Fruit fly (Drosophila melanogaster) whole organism, pupa: ENCODE results near the gene RpL10Ab.

Experiments used
- CG10348 ChIP-seq: fragments of 200-800 bp; sonication (Bioruptor generic); IDR thresholded peaks from 2 replicates; pipeline ENCODE4 v1.3.6; 2022; ENCODE audit warnings: missing biosample characterization, missing genetic modification characterization
- CG12605 ChIP-seq: fragments of 200-800 bp; sonication (Bioruptor generic); IDR thresholded peaks from 2 replicates; pipeline ENCODE4 v1.3.6; 2022; ENCODE audit warnings: missing biosample characterization, missing genetic modification characterization
- CG13204 ChIP-seq: fragments of 200-800 bp; sonication (Bioruptor generic); optimal IDR thresholded peaks from 2 replicates; lab custom pipeline; 2018; ENCODE audit warnings: missing biosample characterization, mild to moderate bottlenecking, missing genetic modification characterization, moderate library complexity
- CG14655 ChIP-seq: fragments of 200-800 bp; sonication (Bioruptor generic); optimal IDR thresholded peaks from 3 replicates; lab custom pipeline; 2017; ENCODE audit warnings: mild to moderate bottlenecking, missing biosample characterization, missing genetic modification reagents, missing genetic modification characterization
- CG15710 ChIP-seq: fragments of 200-800 bp; sonication (Bioruptor generic); optimal IDR thresholded peaks from 2 replicates; lab custom pipeline; 2018; ENCODE audit warnings: missing biosample characterization, mild to moderate bottlenecking, missing genetic modification characterization, moderate library complexity
- CG17806 ChIP-seq: fragments of 200-800 bp; sonication (Bioruptor generic); optimal IDR thresholded peaks from 2 replicates; lab custom pipeline; 2018; ENCODE audit warnings: missing biosample characterization, mild to moderate bottlenecking, missing genetic modification characterization, moderate library complexity
- CG32121 ChIP-seq: fragments of 200-800 bp; sonication (Bioruptor generic); IDR thresholded peaks from 2 replicates; pipeline ENCODE4 v1.3.6; 2022; ENCODE audit warnings: missing biosample characterization, missing genetic modification characterization
- CG34367 ChIP-seq: fragments of 200-800 bp; sonication (Bioruptor generic); optimal IDR thresholded peaks from 2 replicates; lab custom pipeline; 2018; ENCODE audit warnings: missing biosample characterization, mild to moderate bottlenecking, missing genetic modification characterization
- CG4496 ChIP-seq: fragments of 200-800 bp; sonication (Bioruptor generic); IDR thresholded peaks from 3 replicates; pipeline ENCODE4 v1.3.6; 2022; ENCODE audit warnings: missing biosample characterization, missing genetic modification characterization
- CG8159 ChIP-seq: fragments of 200-800 bp; sonication (Bioruptor generic); optimal IDR thresholded peaks from 3 replicates; lab custom pipeline; 2018; ENCODE audit warnings: missing biosample characterization, mild to moderate bottlenecking, missing genetic modification characterization, moderate library complexity
- CG9948 ChIP-seq: fragments of 200-800 bp; sonication (Bioruptor generic); optimal IDR thresholded peaks from 2 replicates; lab custom pipeline; 2018; ENCODE audit warnings: missing biosample characterization, mild to moderate bottlenecking, missing genetic modification characterization, moderate library complexity
- D1 ChIP-seq: fragments of 200-800 bp; sonication (Bioruptor generic); optimal IDR thresholded peaks from 2 replicates; lab custom pipeline; 2018; ENCODE audit warnings: missing biosample characterization, mild to moderate bottlenecking, missing genetic modification characterization, moderate library complexity
- EcR ChIP-seq: fragments of 200-800 bp; sonication (Bioruptor generic); optimal IDR thresholded peaks from 3 replicates; lab custom pipeline; 2019; ENCODE audit warnings: missing biosample characterization, missing genetic modification characterization, mild to moderate bottlenecking, moderate library complexity, missing genetic modification reagents
- Ets98B ChIP-seq: fragments of 200-800 bp; sonication (Bioruptor generic); IDR thresholded peaks from 2 replicates; pipeline ENCODE4 v1.3.6; 2022; ENCODE audit warnings: missing biosample characterization, missing genetic modification characterization
- Pif1A ChIP-seq: fragments of 200-800 bp; sonication (Bioruptor generic); optimal IDR thresholded peaks from 3 replicates; lab custom pipeline; 2016; ENCODE audit warnings: missing biosample characterization, missing genetic modification characterization
- Pif1B ChIP-seq: fragments of 200-800 bp; sonication (Bioruptor generic); optimal IDR thresholded peaks from 3 replicates; lab custom pipeline; 2016; ENCODE audit warnings: missing biosample characterization, missing genetic modification characterization
- Snoo ChIP-seq: fragments of 200-800 bp; sonication (Bioruptor generic); optimal IDR thresholded peaks from 3 replicates; lab custom pipeline; 2017; ENCODE audit warnings: missing biosample characterization, mild to moderate bottlenecking, missing genetic modification characterization, inconsistent platforms
- fd96Ca ChIP-seq: fragments of 200-800 bp; sonication (Bioruptor generic); IDR thresholded peaks from 3 replicates; pipeline ENCODE4 v1.3.6; 2022; ENCODE audit warnings: missing biosample characterization, missing genetic modification characterization
- gl ChIP-seq: fragments of 200-800 bp; sonication (Bioruptor generic); optimal IDR thresholded peaks from 2 replicates; lab custom pipeline; 2018; ENCODE audit warnings: missing biosample characterization, mild to moderate bottlenecking, missing genetic modification characterization
- rn ChIP-seq: fragments of 200-800 bp; sonication (Bioruptor generic); IDR thresholded peaks from 2 replicates; pipeline ENCODE4 v1.3.6; 2022; ENCODE audit warnings: missing biosample characterization, missing genetic modification characterization

Gene RpL10Ab

DNA sequence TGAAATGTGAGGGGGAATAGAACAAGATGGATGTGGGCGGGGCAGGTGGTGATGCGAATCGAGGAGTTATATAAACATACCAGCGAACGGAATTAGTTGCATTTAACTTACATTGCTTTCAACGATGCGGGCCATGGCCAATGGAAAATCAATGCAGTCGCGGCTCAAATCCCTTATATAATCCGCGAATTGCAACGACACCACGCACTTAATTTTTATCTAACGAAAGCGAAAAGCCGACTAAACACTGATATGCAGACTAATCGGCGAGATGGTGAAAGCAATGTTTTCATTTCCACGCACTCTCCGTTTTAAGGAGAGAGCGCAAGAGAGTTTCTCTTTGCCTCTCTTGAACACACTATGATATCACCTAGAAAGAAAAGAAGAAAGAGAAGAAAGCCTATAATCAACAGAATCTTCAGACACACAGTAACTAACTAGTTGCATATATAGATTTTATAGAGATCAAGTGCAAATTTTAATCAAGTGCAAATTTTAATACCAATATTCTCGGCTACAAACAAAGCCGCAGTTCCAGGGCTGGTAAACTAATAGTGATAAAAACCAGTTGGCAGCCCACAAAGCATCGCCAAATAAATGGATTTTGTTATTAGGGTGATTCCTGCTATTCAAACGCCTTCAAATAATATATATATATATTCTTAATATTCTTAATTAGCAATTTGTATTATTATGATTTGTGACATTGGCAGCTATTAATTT, 767 bp upstream of the RpL10Ab start, which contains the start of the genes CG11597 and CG5946:
CG11597 (minus strand) TSS at position 553 of the 723 bp plus-strand sequence.
CG5946 (minus strand) TSS at position 553 of the 723 bp plus-strand sequence.
- TF ChIP-seq Snoo (tag; lab: Kevin White, UChicago) (no peak), CG12605 (0 out of 2 replicates have a peak, but pooled peaks have one; percentile 10)
- TF ChIP-seq, all 21 proteins: peak for 1

dm6 chr3L:11825560-11826153, 3.0 kb downstream of the RpL10Ab start, which contains the start of gene CG32095:
Gene CG32095, minus strand, starts transcription at chr3L:11825732.
- TF ChIP-seq CG32121, result no peak
- no peak for TF ChIP-seq CG4496 (GFP tag; lab: Robert Waterston, UW)
- TF ChIP-seq CG34367 (tag; lab: Kevin White, UChicago), result no peak
- no peak for TF ChIP-seq Pif1B (GFP tag; lab: Kevin White, UChicago)
- no peak for TF ChIP-seq EcR (GFP tag; lab: Kevin White, UChicago)
- TF ChIP-seq CG17806 (tag; lab: Kevin White, UChicago), result no peak
- no peak for TF ChIP-seq fd96Ca (GFP tag; lab: Robert Waterston, UW)
- no peak for TF ChIP-seq CG14655
- TF ChIP-seq CG12605, result no peak

dm6 chr3L:11828730-11829129, 6.1 kb downstream of the RpL10Ab start, which contains the start of gene CG7264:
Gene CG7264, plus strand, starts transcription at chr3L:11829030.
- TF ChIP-seq CG10348, result no peak
- TF ChIP-seq rn (GFP tag; lab: Robert Waterston, UW), result no peak
- TF ChIP-seq D1, result no peak
- TF ChIP-seq CG12605, result no peak
- TF ChIP-seq CG17806 (tag; lab: Kevin White, UChicago), result no peak
- no peak for TF ChIP-seq CG13204 (GFP tag; lab: Kevin White, UChicago)
- TF ChIP-seq Ets98B (GFP tag; lab: Robert Waterston, UW), result no peak
- TF ChIP-seq CG34367 (tag; lab: Kevin White, UChicago), result no peak
- no peak for TF ChIP-seq CG14655
- TF ChIP-seq CG4496 (GFP tag; lab: Robert Waterston, UW), result no peak
- no peak for TF ChIP-seq Pif1B (GFP tag; lab: Kevin White, UChicago)
- no peak for TF ChIP-seq CG32121
- TF ChIP-seq CG15710 (tag; lab: Kevin White, UChicago), result no peak
- no peak for TF ChIP-seq fd96Ca (GFP tag; lab: Robert Waterston, UW)
- no peak for TF ChIP-seq Pif1A (GFP tag; lab: Kevin White, UChicago)
- no peak for TF ChIP-seq CG8159 (tag; lab: Kevin White, UChicago)
- TF ChIP-seq CG9948 (tag; lab: Kevin White, UChicago), result no peak

DNA sequence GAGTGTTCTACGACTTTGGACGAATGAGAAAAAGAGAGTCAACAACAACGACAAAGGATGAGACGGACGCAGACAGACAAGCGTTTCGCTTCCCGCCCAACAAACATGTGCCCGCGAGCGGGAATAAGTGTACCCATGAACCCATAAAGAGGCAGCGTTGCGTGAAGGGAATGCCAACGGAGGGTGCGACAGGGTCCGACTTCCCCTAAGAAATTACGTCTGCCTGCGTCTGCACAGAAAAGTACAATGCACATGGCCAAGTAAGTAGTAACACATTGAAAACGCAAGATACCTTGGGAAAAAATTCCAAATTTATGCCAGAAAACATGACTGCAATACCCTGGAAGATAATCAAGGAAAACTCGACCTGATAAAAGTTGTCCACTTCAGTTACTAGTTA, 8.5 kb downstream of the RpL10Ab start:
- TF ChIP-seq EcR (GFP tag; lab: Kevin White, UChicago) (no peak), gl (tag; lab: Kevin White, UChicago) (no peak), Pif1B (GFP tag; lab: Kevin White, UChicago) (no peak), Pif1A (GFP tag; lab: Kevin White, UChicago) (no peak), CG14655 (no peak), Snoo (tag; lab: Kevin White, UChicago) (no peak), CG8159 (tag; lab: Kevin White, UChicago) (no peak), CG9948 (tag; lab: Kevin White, UChicago) (no peak), CG4496 (GFP tag; lab: Robert Waterston, UW) (no peak), CG15710 (tag; lab: Kevin White, UChicago) (no peak), Ets98B (GFP tag; lab: Robert Waterston, UW) (no peak), CG13204 (GFP tag; lab: Kevin White, UChicago) (no peak), CG10348 (no peak), D1 (no peak), fd96Ca (GFP tag; lab: Robert Waterston, UW) (no peak)

dm6 chr3L:11832360-11833295, 10.0 kb downstream of the RpL10Ab start:
- TF ChIP-seq CG8159 (tag; lab: Kevin White, UChicago) (no peak), CG12605 (no peak), CG15710 (tag; lab: Kevin White, UChicago) (no peak), Ets98B (GFP tag; lab: Robert Waterston, UW) (no peak)

- TF ChIP-seq CG34367 (tag; lab: Kevin White, UChicago), result no peak
Measured at dm6 chr3L:11833296-11833717, 10.7 kb downstream of the RpL10Ab start, which contains the start of gene CycA. Gene CycA, minus strand, starts transcription at chr3L:11833578.
